Worm (Caenorhabditis elegans): ENCODE measurements around the gene C17C3.24.

Gene C17C3.24

ce11 chrII:5565082-5565623 lies 23.6 kb upstream of the C17C3.24 start:
- no peak for TF ChIP-seq unc-62 (GFP tag; optimal IDR thresholded peaks at IDR 0.05)
- TF ChIP-seq ztf-4 (tag; optimal IDR thresholded peaks at IDR 0.05) = no peak

ce11 chrII:5561392-5561791 lies 19.8 kb upstream of the C17C3.24 start, which contains the start of gene C17C3.3:
C17C3.3 (plus strand) TSS chrII:5561737.
- no peak for TF ChIP-seq nhr-23 (tag; optimal IDR thresholded peaks at IDR 0.05)
- TF ChIP-seq fos-1 (tag; optimal IDR thresholded peaks at IDR 0.05) = peak; percentile 19
- TF ChIP-seq sma-9 (GFP tag; optimal IDR thresholded peaks at IDR 0.05) = peak; percentile 17
- TF ChIP-seq sma-9 (tag; optimal IDR thresholded peaks at IDR 0.05) = no peak
- TF ChIP-seq nhr-11 (tag; optimal IDR thresholded peaks at IDR 0.05) = no peak
- TF ChIP-seq lin-39 (tag; optimal IDR thresholded peaks at IDR 0.05) = no peak
- no peak for TF ChIP-seq unc-55 (GFP tag; optimal IDR thresholded peaks at IDR 0.05)
- no peak for TF ChIP-seq ceh-82 (tag; optimal IDR thresholded peaks at IDR 0.05)
- TF ChIP-seq skn-1 (tag; optimal IDR thresholded peaks at IDR 0.05) = peak; percentile 6
- TF ChIP-seq egl-27 (tag; optimal IDR thresholded peaks at IDR 0.05) = no peak
- no peak for TF ChIP-seq mbf-1 (tag; optimal IDR thresholded peaks at IDR 0.05)
- no peak for TF ChIP-seq sma-3 (GFP tag; optimal IDR thresholded peaks at IDR 0.05)

- TF ChIP-seq gmeb-1 (tag; optimal IDR thresholded peaks at IDR 0.05) = peak; percentile 38
- peak; percentile 60 for TF ChIP-seq sma-9 (GFP tag; optimal IDR thresholded peaks at IDR 0.05)
- TF ChIP-seq sma-9 (tag; optimal IDR thresholded peaks at IDR 0.05) = no peak
- TF ChIP-seq crh-2 (tag; optimal IDR thresholded peaks at IDR 0.05) = peak; percentile 14
- TF ChIP-seq fos-1 (tag; optimal IDR thresholded peaks at IDR 0.05) = no peak
Observed at ce11 chrII:5557134-5557533, 15.5 kb upstream of the C17C3.24 start.

- no peak for TF ChIP-seq crh-2 (tag; optimal IDR thresholded peaks at IDR 0.05)
- no peak for TF ChIP-seq zag-1 (tag; optimal IDR thresholded peaks at IDR 0.05)
- no peak for TF ChIP-seq Y55F3AM.14 (GFP tag; optimal IDR thresholded peaks at IDR 0.05)
- no peak for TF ChIP-seq C34F6.9 (tag; optimal IDR thresholded peaks at IDR 0.05)
- TF ChIP-seq fos-1 (tag; optimal IDR thresholded peaks at IDR 0.05) = no peak
- no peak for TF ChIP-seq unc-55 (GFP tag; optimal IDR thresholded peaks at IDR 0.05)
- no peak for TF ChIP-seq lin-13 (GFP tag; optimal IDR thresholded peaks at IDR 0.05)
- TF ChIP-seq lin-11 (tag; optimal IDR thresholded peaks at IDR 0.05) = no peak
- no peak for TF ChIP-seq unc-39 (tag; optimal IDR thresholded peaks at IDR 0.05)
- TF ChIP-seq nhr-21 (tag; optimal IDR thresholded peaks at IDR 0.05) = no peak
- TF ChIP-seq ceh-16 (tag; optimal IDR thresholded peaks at IDR 0.05) = no peak
- no peak for TF ChIP-seq ceh-82 (tag; optimal IDR thresholded peaks at IDR 0.05)
- no peak for TF ChIP-seq nhr-25 (tag; optimal IDR thresholded peaks at IDR 0.05)
- no peak for TF ChIP-seq nhr-10 (tag; optimal IDR thresholded peaks at IDR 0.05)
- TF ChIP-seq peb-1 (tag; optimal IDR thresholded peaks at IDR 0.05) = no peak
- no peak for TF ChIP-seq elt-1 (tag; optimal IDR thresholded peaks at IDR 0.05)
- no peak for TF ChIP-seq nhr-129 (tag; optimal IDR thresholded peaks at IDR 0.05)
- no peak for TF ChIP-seq alr-1 (tag; optimal IDR thresholded peaks at IDR 0.05)
- TF ChIP-seq nhr-12 (tag; optimal IDR thresholded peaks at IDR 0.05) = no peak
Observed at ce11 chrII:5556431-5556830, 14.8 kb upstream of the C17C3.24 start, which contains the start of gene ins-11. ins-11 (plus strand) TSS chrII:5556731.

- TF ChIP-seq lin-11 (tag; optimal IDR thresholded peaks at IDR 0.05) (no peak), nhr-25 (tag; optimal IDR thresholded peaks at IDR 0.05) (no peak), dmd-4 (tag; optimal IDR thresholded peaks at IDR 0.05) (no peak), lin-39 (tag; optimal IDR thresholded peaks at IDR 0.05) (no peak), nhr-11 (tag; optimal IDR thresholded peaks at IDR 0.05) (no peak), ztf-11 (tag; optimal IDR thresholded peaks at IDR 0.05) (no peak), nhr-12 (tag; optimal IDR thresholded peaks at IDR 0.05) (no peak), ceh-16 (tag; optimal IDR thresholded peaks at IDR 0.05) (no peak), ZK546.5 (tag; optimal IDR thresholded peaks at IDR 0.05) (no peak), lin-13 (GFP tag; optimal IDR thresholded peaks at IDR 0.05) (no peak), skn-1 (tag; optimal IDR thresholded peaks at IDR 0.05) (no peak)
Observed at ce11 chrII:5555522-5555921, 13.9 kb upstream of the C17C3.24 start.

- TF ChIP-seq gmeb-1 (tag; optimal IDR thresholded peaks at IDR 0.05) = no peak
- TF ChIP-seq nhr-237 (tag; optimal IDR thresholded peaks at IDR 0.05) = no peak
- no peak for TF ChIP-seq lin-13 (GFP tag; optimal IDR thresholded peaks at IDR 0.05)
- TF ChIP-seq lin-39 (tag; optimal IDR thresholded peaks at IDR 0.05) = no peak
- TF ChIP-seq mdl-1 (tag; optimal IDR thresholded peaks at IDR 0.05) = no peak
- TF ChIP-seq lsy-2 (tag; optimal IDR thresholded peaks at IDR 0.05) = no peak
- no peak for TF ChIP-seq nhr-77 (tag; optimal IDR thresholded peaks at IDR 0.05)
- TF ChIP-seq sma-9 (GFP tag; optimal IDR thresholded peaks at IDR 0.05) = no peak
- TF ChIP-seq sma-9 (tag; optimal IDR thresholded peaks at IDR 0.05) = no peak
Observed at ce11 chrII:5554788-5555187, 13.2 kb upstream of the C17C3.24 start.

All from whole organism, L2 larva.